Fruit fly (Drosophila melanogaster) whole organism, pupa: ENCODE measurements around the gene CG14207.

ENCODE experiments used
- CG10348 ChIP-seq: fragments of 200-800 bp; sonication (Bioruptor generic); IDR thresholded peaks from 2 replicates; pipeline ENCODE4 v1.3.6; 2022; ENCODE audit warnings: missing biosample characterization, missing genetic modification characterization
- CG14655 ChIP-seq: fragments of 200-800 bp; sonication (Bioruptor generic); optimal IDR thresholded peaks from 3 replicates; lab custom pipeline; 2017; ENCODE audit warnings: mild to moderate bottlenecking, missing biosample characterization, missing genetic modification reagents, missing genetic modification characterization
- CG15710 ChIP-seq: fragments of 200-800 bp; sonication (Bioruptor generic); optimal IDR thresholded peaks from 2 replicates; lab custom pipeline; 2018; ENCODE audit warnings: missing biosample characterization, mild to moderate bottlenecking, missing genetic modification characterization, moderate library complexity
- CG32121 ChIP-seq: fragments of 200-800 bp; sonication (Bioruptor generic); IDR thresholded peaks from 2 replicates; pipeline ENCODE4 v1.3.6; 2022; ENCODE audit warnings: missing biosample characterization, missing genetic modification characterization
- CG34367 ChIP-seq: fragments of 200-800 bp; sonication (Bioruptor generic); optimal IDR thresholded peaks from 2 replicates; lab custom pipeline; 2018; ENCODE audit warnings: missing biosample characterization, mild to moderate bottlenecking, missing genetic modification characterization
- CG4496 ChIP-seq: fragments of 200-800 bp; sonication (Bioruptor generic); IDR thresholded peaks from 3 replicates; pipeline ENCODE4 v1.3.6; 2022; ENCODE audit warnings: missing biosample characterization, missing genetic modification characterization
- D1 ChIP-seq: fragments of 200-800 bp; sonication (Bioruptor generic); optimal IDR thresholded peaks from 2 replicates; lab custom pipeline; 2018; ENCODE audit warnings: missing biosample characterization, mild to moderate bottlenecking, missing genetic modification characterization, moderate library complexity
- EcR ChIP-seq: fragments of 200-800 bp; sonication (Bioruptor generic); optimal IDR thresholded peaks from 3 replicates; lab custom pipeline; 2019; ENCODE audit warnings: missing biosample characterization, missing genetic modification characterization, mild to moderate bottlenecking, moderate library complexity, missing genetic modification reagents
- Pif1B ChIP-seq: fragments of 200-800 bp; sonication (Bioruptor generic); optimal IDR thresholded peaks from 3 replicates; lab custom pipeline; 2016; ENCODE audit warnings: missing biosample characterization, missing genetic modification characterization
- Snoo ChIP-seq: fragments of 200-800 bp; sonication (Bioruptor generic); optimal IDR thresholded peaks from 3 replicates; lab custom pipeline; 2017; ENCODE audit warnings: missing biosample characterization, mild to moderate bottlenecking, missing genetic modification characterization, inconsistent platforms
- fd96Ca ChIP-seq: fragments of 200-800 bp; sonication (Bioruptor generic); IDR thresholded peaks from 3 replicates; pipeline ENCODE4 v1.3.6; 2022; ENCODE audit warnings: missing biosample characterization, missing genetic modification characterization
- gl ChIP-seq: fragments of 200-800 bp; sonication (Bioruptor generic); optimal IDR thresholded peaks from 2 replicates; lab custom pipeline; 2018; ENCODE audit warnings: missing biosample characterization, mild to moderate bottlenecking, missing genetic modification characterization
- rn ChIP-seq: fragments of 200-800 bp; sonication (Bioruptor generic); IDR thresholded peaks from 2 replicates; pipeline ENCODE4 v1.3.6; 2022; ENCODE audit warnings: missing biosample characterization, missing genetic modification characterization

dm6 chrX:19606558-19606957 is 1.6 kb downstream of the CG14207 start:
- TF ChIP-seq Snoo (tag; lab: Kevin White, UChicago) (no peak), gl (tag; lab: Kevin White, UChicago) (no peak), D1 (tag; lab: Kevin White, UChicago) (no peak), CG14655 (GFP tag; lab: Kevin White, UChicago) (no peak), CG4496 (GFP tag; lab: Robert Waterston, UW) (no peak), rn (GFP tag; lab: Robert Waterston, UW) (no peak), CG10348 (no peak), Pif1B (GFP tag; lab: Kevin White, UChicago) (no peak), CG15710 (tag; lab: Kevin White, UChicago) (no peak), CG34367 (no peak), fd96Ca (GFP tag; lab: Robert Waterston, UW) (no peak), EcR (GFP tag; lab: Kevin White, UChicago) (no peak), CG32121 (no peak)
